Fruit fly (Drosophila melanogaster): ENCODE measurements around the gene nerfin-2.

Gene nerfin-2

DNA sequence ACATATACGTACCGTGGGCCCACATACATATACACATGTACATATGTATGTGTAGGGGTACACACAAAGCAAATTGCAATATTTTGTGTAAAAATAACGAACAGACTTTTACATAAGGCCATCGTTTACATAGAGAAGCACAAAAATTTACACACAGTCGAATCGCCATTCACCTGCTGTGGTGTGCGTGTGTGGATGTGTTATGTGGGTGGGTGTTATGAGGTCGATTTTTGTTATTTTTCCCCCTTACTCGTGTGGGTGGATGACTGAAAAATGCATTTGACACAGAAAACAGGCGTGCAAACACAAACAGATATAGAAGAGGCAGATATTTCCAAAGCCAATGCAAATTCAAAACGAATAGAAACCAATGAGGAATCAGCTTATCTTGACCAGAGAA, 24.1 kb downstream of the nerfin-2 start:
- TF ChIP-seq gl (tag; optimal IDR thresholded peaks at IDR 0.05) (no peak), CG13204 (GFP tag; optimal IDR thresholded peaks at IDR 0.05) (no peak), rn (GFP tag; IDR thresholded peaks at IDR 0.05) (no peak), CG4496 (GFP tag; IDR thresholded peaks at IDR 0.05) (no peak), CG14655 (GFP tag; optimal IDR thresholded peaks at IDR 0.05) (no peak), CG8301 (tag; optimal IDR thresholded peaks at IDR 0.05) (no peak), CG12605 (GFP tag; IDR thresholded peaks at IDR 0.05) (no peak)

- TF ChIP-seq Ets98B (GFP tag; IDR thresholded peaks at IDR 0.05) (no peak), CG8301 (tag; optimal IDR thresholded peaks at IDR 0.05) (no peak), D1 (tag; optimal IDR thresholded peaks at IDR 0.05) (no peak), CG14655 (GFP tag; optimal IDR thresholded peaks at IDR 0.05) (no peak), CG15710 (tag; optimal IDR thresholded peaks at IDR 0.05) (no peak), CG17806 (tag; optimal IDR thresholded peaks at IDR 0.05) (no peak), CG34367 (tag; optimal IDR thresholded peaks at IDR 0.05) (no peak), CG32121 (GFP tag; IDR thresholded peaks at IDR 0.05) (no peak), CG8159 (tag; optimal IDR thresholded peaks at IDR 0.05) (no peak)
These were observed 24.8 kb downstream of the nerfin-2 start for dm6 chr3R:10095765-10096164.

- peak; percentile 55 for TF ChIP-seq EcR (GFP tag; optimal IDR thresholded peaks at IDR 0.05)
- TF ChIP-seq CG8159 (tag; optimal IDR thresholded peaks at IDR 0.05): no peak
- no peak for TF ChIP-seq CG10348 (GFP tag; IDR thresholded peaks at IDR 0.05)
- TF ChIP-seq CG13204 (GFP tag; optimal IDR thresholded peaks at IDR 0.05): no peak
- TF ChIP-seq Snoo (tag; optimal IDR thresholded peaks at IDR 0.05): no peak
- 0 out of 2 replicates have a peak, but pooled peaks have one; percentile 8 for TF ChIP-seq CG12605 (GFP tag; IDR thresholded peaks at IDR 0.05)
- no peak for TF ChIP-seq fd96Ca (GFP tag; IDR thresholded peaks at IDR 0.05)
- TF ChIP-seq CG17806 (tag; optimal IDR thresholded peaks at IDR 0.05): no peak
- TF ChIP-seq CG32121 (GFP tag; IDR thresholded peaks at IDR 0.05): 0 out of 2 replicates have a peak, but pooled peaks have one; percentile 11
- TF ChIP-seq CG4496 (GFP tag; IDR thresholded peaks at IDR 0.05): no peak
- TF ChIP-seq rn (GFP tag; IDR thresholded peaks at IDR 0.05): no peak
- no peak for TF ChIP-seq CG15710 (tag; optimal IDR thresholded peaks at IDR 0.05)
- TF ChIP-seq CG8301 (tag; optimal IDR thresholded peaks at IDR 0.05): no peak
- no peak for TF ChIP-seq CG9948 (tag; optimal IDR thresholded peaks at IDR 0.05)
- TF ChIP-seq CG14655 (GFP tag; optimal IDR thresholded peaks at IDR 0.05): no peak
- no peak for TF ChIP-seq Pif1B (GFP tag; optimal IDR thresholded peaks at IDR 0.05)
These were observed 26.8 kb downstream of the nerfin-2 start for dm6 chr3R:10097531-10098295.

dm6 chr3R:10098296-10098675, 27.4 kb downstream of the nerfin-2 start:
- TF ChIP-seq D1 (tag; optimal IDR thresholded peaks at IDR 0.05) (no peak), CG8301 (tag; optimal IDR thresholded peaks at IDR 0.05) (no peak), CG34367 (tag; optimal IDR thresholded peaks at IDR 0.05) (no peak), gl (tag; optimal IDR thresholded peaks at IDR 0.05) (no peak), CG14655 (GFP tag; optimal IDR thresholded peaks at IDR 0.05) (no peak), CG12605 (GFP tag; IDR thresholded peaks at IDR 0.05) (no peak), Ets98B (GFP tag; IDR thresholded peaks at IDR 0.05) (no peak), CG10348 (GFP tag; IDR thresholded peaks at IDR 0.05) (no peak), Pif1A (GFP tag; optimal IDR thresholded peaks at IDR 0.05) (no peak), CG9948 (tag; optimal IDR thresholded peaks at IDR 0.05) (no peak)

DNA sequence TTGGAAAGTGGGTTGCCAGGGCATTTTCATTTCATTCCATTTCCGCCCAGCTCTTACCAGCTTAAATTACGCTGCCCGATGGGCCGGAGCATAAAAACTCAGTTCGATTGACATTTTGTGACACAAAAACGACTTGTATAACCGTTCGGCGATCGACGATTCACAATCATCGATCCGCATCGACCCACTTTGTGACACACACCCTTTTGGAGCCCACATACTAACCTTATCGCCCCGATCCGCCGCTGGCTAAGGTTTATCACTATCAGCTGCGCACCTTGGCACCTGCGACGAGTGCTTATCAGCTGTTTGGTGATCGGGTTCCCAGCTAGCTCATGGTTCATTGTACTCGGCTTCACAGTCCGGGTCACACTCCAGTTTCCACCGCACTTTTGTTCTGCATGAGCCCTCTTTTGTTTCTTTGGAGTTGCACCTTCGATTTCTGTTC, 28.5 kb downstream of the nerfin-2 start:
- TF ChIP-seq Pif1A (GFP tag; optimal IDR thresholded peaks at IDR 0.05): no peak
- peak; percentile 84 for TF ChIP-seq EcR (GFP tag; optimal IDR thresholded peaks at IDR 0.05)

- no peak; the same call in 1 of the 2 replicates for TF ChIP-seq Ets98B (GFP tag; IDR thresholded peaks at IDR 0.05)
- TF ChIP-seq CG4496 (GFP tag; IDR thresholded peaks at IDR 0.05): peak; percentile 52; the same call in 1 of the 3 replicates
- no peak for TF ChIP-seq D1 (tag; optimal IDR thresholded peaks at IDR 0.05)
- no peak for TF ChIP-seq CG8159 (tag; optimal IDR thresholded peaks at IDR 0.05)
These were observed 29.7 kb downstream of the nerfin-2 start for dm6 chr3R:10100498-10101196.

dm6 chr3R:10106796-10107195, 35.9 kb downstream of the nerfin-2 start:
- TF ChIP-seq CG32121 (GFP tag; IDR thresholded peaks at IDR 0.05) (peak; percentile 60; the same call in 1 of the 2 replicates), CG8301 (tag; optimal IDR thresholded peaks at IDR 0.05) (no peak), fd96Ca (GFP tag; IDR thresholded peaks at IDR 0.05) (no peak; the same call in 2 of the 3 replicates)

All from whole organism, pupa.